Fruit fly (Drosophila melanogaster) whole organism, embryonic: Measurements from ENCODE around the gene CG32983.

ENCODE experiments used
- Abd-B ChIP-seq: fragments of 200-800 bp; sonication (Bioruptor generic); optimal IDR thresholded peaks from 2 replicates; lab custom pipeline; 2018; ENCODE audit warnings: missing biosample characterization, mild to moderate bottlenecking, missing genetic modification characterization, moderate library complexity
- Aef1 ChIP-seq: fragments of 200-800 bp; sonication (Bioruptor generic); IDR thresholded peaks from 3 replicates; pipeline ENCODE4 v1.3.6; 2022; ENCODE audit warnings: missing biosample characterization, missing genetic modification characterization
- CG11504 ChIP-seq: fragments of 200-800 bp; sonication (Bioruptor generic); optimal IDR thresholded peaks from 3 replicates; lab custom pipeline; 2019; ENCODE audit warnings: missing biosample characterization, mild to moderate bottlenecking, missing genetic modification characterization, moderate library complexity
- CG12219 ChIP-seq: fragments of 200-800 bp; sonication (Bioruptor generic); optimal IDR thresholded peaks from 3 replicates; lab custom pipeline; 2018; ENCODE audit warnings: missing biosample characterization, mild to moderate bottlenecking, missing genetic modification characterization
- CG14441 ChIP-seq: fragments of 200-800 bp; sonication (Bioruptor generic); IDR thresholded peaks from 2 replicates; pipeline ENCODE4 v1.3.6; 2022; ENCODE audit warnings: missing biosample characterization, missing genetic modification characterization
- CG15696 ChIP-seq: fragments of 200-800 bp; sonication (Bioruptor generic); optimal IDR thresholded peaks from 2 replicates; lab custom pipeline; 2019; ENCODE audit warnings: missing biosample characterization, mild to moderate bottlenecking, missing genetic modification characterization, moderate library complexity
- CG1602 ChIP-seq: fragments of 200-800 bp; sonication (Bioruptor generic); optimal IDR thresholded peaks from 3 replicates; lab custom pipeline; 2016; ENCODE audit warnings: missing biosample characterization, missing genetic modification characterization
- CG1792 ChIP-seq: fragments of 200-800 bp; sonication (Bioruptor generic); optimal IDR thresholded peaks from 2 replicates; lab custom pipeline; 2016; ENCODE audit warnings: missing biosample characterization, missing genetic modification characterization
- CG3065 ChIP-seq: fragments of 200-800 bp; sonication (Bioruptor generic); optimal IDR thresholded peaks from 2 replicates; lab custom pipeline; 2016; ENCODE audit warnings: missing biosample characterization, missing genetic modification characterization
- CG3163 ChIP-seq: fragments of 200-800 bp; sonication (Bioruptor generic); optimal IDR thresholded peaks from 3 replicates; lab custom pipeline; 2016; ENCODE audit warnings: missing biosample characterization, missing genetic modification characterization
- CG4424 ChIP-seq: fragments of 200-800 bp; sonication (Bioruptor generic); optimal IDR thresholded peaks from 3 replicates; lab custom pipeline; 2016; ENCODE audit warnings: missing biosample characterization, missing genetic modification characterization
- CG4820 ChIP-seq: fragments of 200-800 bp; sonication (Bioruptor generic); optimal IDR thresholded peaks from 3 replicates; lab custom pipeline; 2016; ENCODE audit warnings: missing biosample characterization, missing genetic modification characterization
- CG6254 ChIP-seq: fragments of 200-800 bp; sonication (Bioruptor generic); optimal IDR thresholded peaks from 3 replicates; lab custom pipeline; 2017; ENCODE audit warnings: mild to moderate bottlenecking, missing biosample characterization, missing genetic modification reagents, missing genetic modification characterization
- CG6689 ChIP-seq: fragments of 200-800 bp; sonication (Bioruptor generic); IDR thresholded peaks from 2 replicates; pipeline ENCODE4 v1.3.6; 2022; ENCODE audit warnings: missing biosample characterization, missing genetic modification characterization
- CG6765 ChIP-seq: fragments of 200-800 bp; sonication (Bioruptor generic); optimal IDR thresholded peaks from 3 replicates; lab custom pipeline; 2017; ENCODE audit warnings: missing biosample characterization, mild to moderate bottlenecking, missing genetic modification characterization
- CG7839 ChIP-seq: fragments of 200-800 bp; sonication (Bioruptor generic); optimal IDR thresholded peaks from 3 replicates; lab custom pipeline; 2018; ENCODE audit warnings: missing biosample characterization, mild to moderate bottlenecking, missing genetic modification characterization, moderate library complexity
- CG8089 ChIP-seq: fragments of 200-800 bp; sonication (Bioruptor generic); optimal IDR thresholded peaks from 3 replicates; lab custom pipeline; 2016; ENCODE audit warnings: missing biosample characterization, missing genetic modification characterization
- CG8290 ChIP-seq, 3 experiments: fragments of 200-800 bp; sonication (Bioruptor generic); optimal IDR thresholded peaks; 2 replicates each; lab custom pipeline; 2016 to 2019; ENCODE audit warnings: missing biosample characterization in 3 of 3, missing genetic modification characterization in 3 of 3, mild to moderate bottlenecking in 2 of 3, moderate library complexity in 1 of 3
- CG9797 ChIP-seq: fragments of 200-800 bp; sonication (Bioruptor generic); optimal IDR thresholded peaks from 3 replicates; lab custom pipeline; 2018; ENCODE audit warnings: missing biosample characterization, mild to moderate bottlenecking, missing genetic modification characterization
- CG9932 ChIP-seq: fragments of 200-800 bp; sonication (Bioruptor generic); IDR thresholded peaks from 2 replicates; pipeline ENCODE4 v1.3.6; 2022; ENCODE audit warnings: missing biosample characterization, missing genetic modification characterization
- Dbx ChIP-seq: fragments of 200-800 bp; sonication (Bioruptor generic); IDR thresholded peaks from 3 replicates; pipeline ENCODE4 v1.3.6; 2022; ENCODE audit warnings: missing biosample characterization, missing genetic modification characterization
- Dip3 ChIP-seq: fragments of 200-800 bp; sonication (Bioruptor generic); optimal IDR thresholded peaks from 3 replicates; lab custom pipeline; 2016; ENCODE audit warnings: missing biosample characterization, missing genetic modification characterization
- Eip74EF ChIP-seq, 2 experiments: fragments of 200-800 bp in 1 of 2; fragments of >200 bp in 1 of 2; sonication (Bioruptor generic) in 1 of 2; optimal IDR thresholded peaks; 2 replicates each; lab custom pipeline; 2017 to 2019; ENCODE audit warnings: missing biosample characterization in 2 of 2, missing genetic modification characterization in 2 of 2, mild to moderate bottlenecking in 1 of 2, moderate library complexity in 1 of 2
- Fer2 ChIP-seq: fragments of 200-800 bp; sonication (Bioruptor generic); optimal IDR thresholded peaks from 2 replicates; lab custom pipeline; 2018; ENCODE audit warnings: missing biosample characterization, mild to moderate bottlenecking, missing genetic modification characterization, moderate library complexity
- H2.0 ChIP-seq: fragments of 200-800 bp; sonication (Bioruptor generic); IDR thresholded peaks from 2 replicates; pipeline ENCODE4 v1.3.6; 2022; ENCODE audit warnings: missing biosample characterization, missing genetic modification characterization
- Hey ChIP-seq: fragments of 200-800 bp; sonication (Bioruptor generic); optimal IDR thresholded peaks from 3 replicates; lab custom pipeline; 2018; ENCODE audit warnings: missing biosample characterization, mild to moderate bottlenecking, missing genetic modification characterization
- Hr39 ChIP-seq: fragments of >200 bp; optimal IDR thresholded peaks from 2 replicates; lab custom pipeline; 2017
- Jarid2 ChIP-seq: fragments of 200-800 bp; sonication (Bioruptor generic); optimal IDR thresholded peaks from 3 replicates; lab custom pipeline; 2017; ENCODE audit warnings: mild to moderate bottlenecking, missing biosample characterization, missing genetic modification reagents, missing genetic modification characterization
- Lhr ChIP-seq: fragments of 200-800 bp; sonication (Bioruptor generic); optimal IDR thresholded peaks from 3 replicates; lab custom pipeline; 2017; ENCODE audit warnings: mild to moderate bottlenecking, missing biosample characterization, missing genetic modification reagents, missing genetic modification characterization
- Med ChIP-seq: fragments of 200-800 bp; sonication (Bioruptor generic); peaks from one replicate; lab custom pipeline; 2016; ENCODE audit warnings: missing biosample characterization, missing genetic modification characterization, mild to moderate bottlenecking, inconsistent platforms, moderate library complexity
- Mes4 ChIP-seq: fragments of 200-800 bp; sonication (Bioruptor generic); optimal IDR thresholded peaks from 2 replicates; lab custom pipeline; 2016; ENCODE audit warnings: missing biosample characterization, missing genetic modification characterization
- Myb ChIP-seq: fragments of 200-800 bp; sonication (Bioruptor generic); optimal IDR thresholded peaks from 2 replicates; lab custom pipeline; 2016; ENCODE audit warnings: missing biosample characterization, missing genetic modification characterization
- Poxn ChIP-seq: fragments of 200-800 bp; sonication (Bioruptor generic); IDR thresholded peaks from 2 replicates; pipeline ENCODE4 v1.3.6; 2022; ENCODE audit warnings: missing biosample characterization, missing genetic modification characterization
- Sry-β ChIP-seq: fragments of 200-800 bp; sonication (Bioruptor generic); optimal IDR thresholded peaks from 2 replicates; lab custom pipeline; 2018; ENCODE audit warnings: missing biosample characterization, mild to moderate bottlenecking, missing genetic modification characterization, moderate library complexity
- ase ChIP-seq: fragments of 200-800 bp; sonication (Bioruptor generic); IDR thresholded peaks from 3 replicates; pipeline ENCODE4 v1.3.6; 2022; ENCODE audit warnings: missing biosample characterization, missing genetic modification characterization
- cad ChIP-seq: fragments of >200 bp; optimal IDR thresholded peaks from 2 replicates; lab custom pipeline; 2017; ENCODE audit warnings: missing biosample characterization, missing genetic modification characterization
- cg ChIP-seq: fragments of 200-800 bp; sonication (Bioruptor generic); optimal IDR thresholded peaks from 3 replicates; lab custom pipeline; 2019; ENCODE audit warnings: missing biosample characterization, mild to moderate bottlenecking, missing genetic modification characterization, moderate library complexity
- chinmo ChIP-seq: fragments of 200-800 bp; sonication (Bioruptor generic); IDR thresholded peaks from 4 replicates; pipeline ENCODE4 v1.3.6; 2022; ENCODE audit warnings: missing biosample characterization, missing genetic modification characterization; ENCODE audit not compliant: partially characterized antibody
- chm ChIP-seq: fragments of 200-800 bp; sonication (Bioruptor generic); IDR thresholded peaks from 2 replicates; pipeline ENCODE4 v1.3.6; 2022; ENCODE audit warnings: missing biosample characterization, missing genetic modification characterization
- cwo ChIP-seq: fragments of 200-800 bp; sonication (Bioruptor generic); optimal IDR thresholded peaks from 3 replicates; lab custom pipeline; 2017; ENCODE audit warnings: missing biosample characterization, missing genetic modification characterization, mild to moderate bottlenecking, moderate library complexity, missing genetic modification reagents
- da ChIP-seq: fragments of 200-800 bp; sonication (Bioruptor generic); optimal IDR thresholded peaks from 2 replicates; lab custom pipeline; 2016; ENCODE audit warnings: missing biosample characterization, missing genetic modification characterization
- danr ChIP-seq: fragments of 200-800 bp; sonication (Bioruptor generic); IDR thresholded peaks from 2 replicates; pipeline ENCODE4 v1.3.6; 2022; ENCODE audit warnings: missing biosample characterization, missing genetic modification characterization
- dimm ChIP-seq: fragments of 200-800 bp; sonication (Bioruptor generic); IDR thresholded peaks from 2 replicates; pipeline ENCODE4 v1.3.6; 2022; ENCODE audit warnings: missing biosample characterization, missing genetic modification characterization
- dmrt11E ChIP-seq: fragments of 200-800 bp; sonication (Bioruptor generic); optimal IDR thresholded peaks from 3 replicates; lab custom pipeline; 2018; ENCODE audit warnings: missing biosample characterization, mild to moderate bottlenecking, missing genetic modification characterization, moderate library complexity
- jumu ChIP-seq: fragments of 200-800 bp; sonication (Bioruptor generic); optimal IDR thresholded peaks from 3 replicates; lab custom pipeline; 2016; ENCODE audit warnings: missing biosample characterization, missing genetic modification characterization
- nmo ChIP-seq: fragments of 200-800 bp; sonication (Bioruptor generic); optimal IDR thresholded peaks from 2 replicates; lab custom pipeline; 2018; ENCODE audit warnings: missing biosample characterization, mild to moderate bottlenecking, missing genetic modification characterization, moderate library complexity
- peb ChIP-seq: fragments of 200-800 bp; sonication (Bioruptor generic); IDR thresholded peaks from 2 replicates; pipeline ENCODE4 v1.3.6; 2022; ENCODE audit warnings: missing biosample characterization, missing genetic modification characterization
- pum ChIP-seq: fragments of 200-800 bp; sonication (Bioruptor generic); optimal IDR thresholded peaks from 2 replicates; lab custom pipeline; 2016; ENCODE audit warnings: missing biosample characterization, missing genetic modification characterization
- sens-2 ChIP-seq: fragments of 200-800 bp; sonication (Bioruptor generic); IDR thresholded peaks from 2 replicates; pipeline ENCODE4 v1.3.6; 2022; ENCODE audit warnings: missing biosample characterization, missing genetic modification characterization
- sisA ChIP-seq: fragments of 200-800 bp; sonication (Bioruptor generic); IDR thresholded peaks from 2 replicates; pipeline ENCODE4 v1.3.6; 2022; ENCODE audit warnings: missing biosample characterization, missing genetic modification characterization
- trem ChIP-seq: fragments of 200-800 bp; optimal IDR thresholded peaks from 3 replicates; lab custom pipeline; 2019; ENCODE audit warnings: missing biosample characterization, mild to moderate bottlenecking, missing genetic modification characterization, moderate library complexity
- tx ChIP-seq: fragments of 200-800 bp; sonication (Bioruptor generic); optimal IDR thresholded peaks from 2 replicates; lab custom pipeline; 2016; ENCODE audit warnings: missing biosample characterization, missing genetic modification characterization

Gene CG32983

dm6 chr2L:8888720-8889119 lies 23.1 kb downstream of the CG32983 start (continued):
- TF ChIP-seq dmrt11E (tag; lab: Kevin White, UChicago) (no peak), CG6254 (GFP tag; lab: Kevin White, UChicago) (no peak), pum (GFP tag; lab: Kevin White, UChicago) (no peak), da (no peak), cad (GFP tag; lab: Kevin White, UChicago) (no peak), Dip3 (no peak), CG15696 (no peak), Jarid2 (peak; percentile 6), ase (GFP tag; lab: Robert Waterston, UW) (no peak), Lhr (peak; percentile 52), cg (GFP tag; lab: Kevin White, UChicago) (no peak), trem (peak; percentile 65), CG9932 (GFP tag; lab: Robert Waterston, UW) (no peak), tx (GFP tag; lab: Kevin White, UChicago) (no peak), peb (GFP tag; lab: Robert Waterston, UW) (no peak), Myb (GFP tag; lab: Kevin White, UChicago) (peak; percentile 59), CG12219 (no peak), Abd-B (GFP tag; lab: Kevin White, UChicago) (peak; percentile 19), Med (GFP tag; lab: Kevin White, UChicago) (peak; percentile 51), jumu (GFP tag; lab: Kevin White, UChicago) (no peak), cwo (no peak), CG1792 (GFP tag; lab: Kevin White, UChicago) (no peak), Hey (tag; lab: Kevin White, UChicago) (no peak), Eip74EF (GFP tag; optimal IDR thresholded peaks at IDR 0.05; lab: Kevin White, UChicago) (no peak), CG6765 (GFP tag; lab: Kevin White, UChicago) (no peak), CG9797 (GFP tag; lab: Kevin White, UChicago) (no peak), CG8290 (GFP tag; optimal IDR thresholded peaks at IDR 0.05; lab: Kevin White, UChicago) (no peak), CG8290 (tag; optimal IDR thresholded peaks at IDR 0.05; lab: Kevin White, UChicago) (no peak), CG6689 (no peak), Aef1 (GFP tag; lab: Robert Waterston, UW) (no peak), chinmo (GFP tag; lab: Robert Waterston, UW) (no peak), H2.0 (GFP tag; lab: Robert Waterston, UW) (no peak), Sry-β (GFP tag; lab: Kevin White, UChicago) (no peak), CG8089 (GFP tag; lab: Kevin White, UChicago) (no peak), danr (no peak), Hr39 (lab: Kevin White, UChicago) (no peak), CG1602 (GFP tag; lab: Kevin White, UChicago) (no peak), Fer2 (tag; lab: Kevin White, UChicago) (no peak), CG4820 (GFP tag; lab: Kevin White, UChicago) (no peak), CG11504 (tag; lab: Kevin White, UChicago) (peak; percentile 46), Mes4 (GFP tag; lab: Kevin White, UChicago) (no peak), chm (no peak), CG3065 (no peak), CG4424 (no peak), sens-2 (no peak), CG3163 (GFP tag; lab: Kevin White, UChicago) (no peak), CG7839 (tag; lab: Kevin White, UChicago) (no peak), dimm (GFP tag; lab: Robert Waterston, UW) (no peak), Dbx (no peak), Poxn (no peak), nmo (GFP tag; lab: Kevin White, UChicago) (peak; percentile 51), CG14441 (GFP tag; lab: Robert Waterston, UW) (no peak), sisA (GFP tag; lab: Robert Waterston, UW) (no peak)
